In the genomic region with DNA sequence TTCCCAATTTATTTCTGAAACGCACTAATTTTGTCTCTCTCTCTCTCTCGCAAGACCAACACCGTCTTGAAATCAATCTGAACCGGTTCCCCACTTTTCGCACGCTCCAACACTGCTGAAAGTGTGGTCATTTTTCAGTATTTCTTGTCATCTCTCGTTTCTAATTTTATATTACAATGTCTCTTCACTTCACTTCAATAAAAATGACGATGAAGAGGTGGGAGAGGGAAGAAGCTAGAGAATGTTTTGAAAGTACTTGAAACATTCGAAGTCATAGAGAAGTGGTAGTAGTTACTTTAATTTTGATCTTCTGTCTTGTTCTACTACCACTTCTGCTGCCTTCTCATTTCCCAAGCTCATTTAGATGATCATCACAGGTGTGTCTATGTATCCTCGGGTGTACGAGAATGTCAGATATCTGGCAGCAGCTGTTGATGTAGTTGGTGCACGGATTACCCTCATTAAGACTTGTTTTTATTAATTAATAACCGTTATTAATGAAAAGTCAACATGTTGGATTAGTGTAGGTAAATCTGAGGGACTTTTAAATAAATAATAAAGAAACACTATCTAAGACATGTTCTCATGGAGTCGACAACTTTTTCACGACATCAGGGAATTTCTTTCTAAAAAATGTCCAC, we compare ENCODE assay signal across 4 worm cellular contexts.
A peak's percentile ranks its signal among the peaks of the same experiment; 100 is the strongest.
TF ChIP-seq lines count a peak whose summit lies in the region.

No protein-coding gene starts in this region.

TF ChIP-seq in whole organism, L1 larva, 84 proteins besides CTCF, POLR2A, EP300 and RAD21:
- TF ChIP-seq F16B12.6 (tag; optimal IDR thresholded peaks at IDR 0.05; lab: Kevin White, UChicago) = no peak
- no peak for TF ChIP-seq pax-3 (tag; optimal IDR thresholded peaks at IDR 0.05; lab: Kevin White, UChicago)
- TF ChIP-seq skn-1 (tag; optimal IDR thresholded peaks at IDR 0.05; lab: Kevin White, UChicago) = no peak
- no peak for TF ChIP-seq hpl-2 (GFP tag; optimal IDR thresholded peaks at IDR 0.05; lab: Kevin White, UChicago)
- TF ChIP-seq ceh-82 (tag; optimal IDR thresholded peaks at IDR 0.05; lab: Kevin White, UChicago) = no peak
- no peak for TF ChIP-seq nhr-71 (tag; optimal IDR thresholded peaks at IDR 0.05; lab: Kevin White, UChicago)
- peak; percentile 38 for TF ChIP-seq tbx-2 (tag; optimal IDR thresholded peaks at IDR 0.05; lab: Kevin White, UChicago)
- TF ChIP-seq ama-1 (optimal IDR thresholded peaks at IDR 0.05; lab: Kevin White, UChicago) = no peak
- TF ChIP-seq ztf-11 (tag; optimal IDR thresholded peaks at IDR 0.05; lab: Kevin White, UChicago) = peak in 1 of 2 experiments; percentile 43
- TF ChIP-seq fos-1 (tag; optimal IDR thresholded peaks at IDR 0.05; lab: Kevin White, UChicago) = no peak
- no peak for TF ChIP-seq lsy-2 (tag; optimal IDR thresholded peaks at IDR 0.05; lab: Kevin White, UChicago)
- TF ChIP-seq nhr-77 (tag; optimal IDR thresholded peaks at IDR 0.05; lab: Kevin White, UChicago) = no peak
- no peak for TF ChIP-seq lin-35 (GFP tag; optimal IDR thresholded peaks at IDR 0.05; lab: Kevin White, UChicago)
- TF ChIP-seq unc-86 (tag; optimal IDR thresholded peaks at IDR 0.05; lab: Kevin White, UChicago) = no peak
- no peak for TF ChIP-seq egl-27 (tag; optimal IDR thresholded peaks at IDR 0.05; lab: Kevin White, UChicago)
- no peak for TF ChIP-seq lin-13 (GFP tag; optimal IDR thresholded peaks at IDR 0.05; lab: Kevin White, UChicago)

TF ChIP-seq in whole organism, L3 larva, 47 proteins besides CTCF, POLR2A, EP300 and RAD21:
- TF ChIP-seq nhr-25 (tag; optimal IDR thresholded peaks at IDR 0.05; lab: Kevin White, UChicago) (peak; percentile 31), nhr-23 (tag; optimal IDR thresholded peaks at IDR 0.05; lab: Kevin White, UChicago) (no peak)

TF ChIP-seq in whole organism, L4 larva, 104 proteins besides CTCF, POLR2A, EP300 and RAD21:
- peak; percentile 91 for TF ChIP-seq aha-1 (tag; lab: Kevin White, UChicago)
- no peak for TF ChIP-seq F44E2.7 (GFP tag; IDR thresholded peaks at IDR 0.05; lab: Robert Waterston, UW)
- no peak for TF ChIP-seq lin-39 (tag; optimal IDR thresholded peaks at IDR 0.05; lab: Kevin White, UChicago)
- peak in 1 of 2 experiments; percentile 57 for TF ChIP-seq unc-62 (GFP tag; optimal IDR thresholded peaks at IDR 0.05 in 1 of 2; lab: Kevin White, UChicago)
- no peak for TF ChIP-seq unc-62 (tag; optimal IDR thresholded peaks at IDR 0.05; lab: Kevin White, UChicago)

TF ChIP-seq in whole organism, mixed stage, embryonic, 35 proteins besides CTCF, POLR2A, EP300 and RAD21:
- no peak for TF ChIP-seq unc-39 (tag; optimal IDR thresholded peaks at IDR 0.05; lab: Kevin White, UChicago)
- peak; percentile 97 for TF ChIP-seq lin-32 (GFP tag; optimal IDR thresholded peaks at IDR 0.05; lab: Kevin White, UChicago)
- TF ChIP-seq nhr-2 (tag; optimal IDR thresholded peaks at IDR 0.05; lab: Kevin White, UChicago) = peak; percentile 17

Comparison
In these comparisons a context has a peak if more than half of its experiments do, and no peak if none do; other contexts are left out.
1. Of the 29 proteins assayed by ChIP-seq in both whole organism, L4 larva and whole organism, L1 larva: peak only in whole organism, L4 larva: aha-1; only in whole organism, L1 larva: none; in both: none; in neither: 26; mixed calls (peak in some experiments, not most) for 2.